Worm (Caenorhabditis elegans) whole organism, midembryonic: ENCODE measurements around the gene col-167.

Experiments
- T22C8.4 ChIP-seq: fragments of 200-800 bp; sonication (Bioruptor generic); IDR thresholded peaks from 2 replicates; pipeline ENCODE4 v1.3.6; 2022; ENCODE audit warnings: missing genetic modification characterization, missing compliant biosample characterization
- cog-1 ChIP-seq: sonication (generic microtip); optimal IDR thresholded peaks from 2 replicates; lab custom pipeline; 2016; ENCODE audit warnings: missing genetic modification characterization, missing compliant biosample characterization
- klf-2 ChIP-seq: fragments of 200-800 bp; sonication (Bioruptor generic); conservative IDR thresholded peaks from 2 replicates; pipeline ENCODE4 v1.3.6; 2022; ENCODE audit warnings: missing genetic modification reagents, missing genetic modification characterization, missing compliant biosample characterization
- ref-1 ChIP-seq: fragments of 200-800 bp; sonication (Bioruptor generic); conservative IDR thresholded peaks from 2 replicates; pipeline ENCODE4 v1.3.6; 2022; ENCODE audit warnings: missing genetic modification reagents, missing genetic modification characterization, missing compliant biosample characterization
- tab-1 ChIP-seq: fragments of 200-800 bp; sonication (Bioruptor generic); IDR thresholded peaks from 2 replicates; pipeline ENCODE4 v1.3.6; 2022; ENCODE audit warnings: missing genetic modification characterization, missing compliant biosample characterization
- ztf-23 ChIP-seq: fragments of 200-800 bp; sonication (Bioruptor generic); IDR thresholded peaks from 2 replicates; pipeline ENCODE4 v1.3.6; 2022; ENCODE audit warnings: missing genetic modification reagents, missing genetic modification characterization, missing compliant biosample characterization

ce11 chrX:6337338-6337737 is 14.1 kb downstream of the col-167 start:
- TF ChIP-seq ztf-23, result no peak
- TF ChIP-seq klf-2 (GFP tag; lab: Robert Waterston, UW), result no peak
- no peak for TF ChIP-seq cog-1 (tag; lab: Kevin White, UChicago)
- TF ChIP-seq T22C8.4 (GFP tag; lab: Robert Waterston, UW), result no peak
- TF ChIP-seq tab-1, result no peak
- TF ChIP-seq ref-1 (GFP tag; lab: Robert Waterston, UW), result no peak
